Worm (Caenorhabditis elegans) whole organism, L1 larva: ENCODE measurements around the gene ugt-66.
A peak's percentile ranks its signal among the peaks of the same experiment; 100 is the strongest.

Source experiments
- aha-1 ChIP-seq: fragments of 150-350 bp; optimal IDR thresholded peaks from 2 replicates; lab custom pipeline; 2014; ENCODE audit warnings: missing biosample characterization, missing genetic modification characterization
- alr-1 ChIP-seq: fragments of 200-800 bp; sonication (Bioruptor generic); optimal IDR thresholded peaks from 2 replicates; lab custom pipeline; 2018; ENCODE audit warnings: borderline replicate concordance, mild to moderate bottlenecking, missing genetic modification characterization, missing compliant biosample characterization
- aly-2 ChIP-seq: fragments of 150-350 bp; optimal IDR thresholded peaks from 2 replicates; lab custom pipeline; 2014; ENCODE audit warnings: missing biosample characterization, missing genetic modification characterization
- ama-1 ChIP-seq: fragments of 150-350 bp; optimal IDR thresholded peaks from 2 replicates; lab custom pipeline; 2014
- blmp-1 ChIP-seq: fragments of 150-350 bp; optimal IDR thresholded peaks from 2 replicates; lab custom pipeline; 2014; ENCODE audit warnings: missing biosample characterization, missing genetic modification characterization
- ceh-63 ChIP-seq: fragments of 200-800 bp; sonication (Bioruptor generic); optimal IDR thresholded peaks from 2 replicates; lab custom pipeline; 2018; ENCODE audit warnings: mild to moderate bottlenecking, missing genetic modification characterization, missing compliant biosample characterization
- ceh-8 ChIP-seq: fragments of 200-800 bp; sonication (Bioruptor generic); optimal IDR thresholded peaks from 2 replicates; lab custom pipeline; 2018; ENCODE audit warnings: mild to moderate bottlenecking, missing genetic modification characterization, moderate library complexity, missing compliant biosample characterization
- ceh-82 ChIP-seq, 3 experiments: fragments of 150-350 bp in 1 of 3; sonication (generic microtip) in 2 of 3; optimal IDR thresholded peaks; 2 replicates each; lab custom pipeline; 2014 to 2017; ENCODE audit warnings: missing biosample characterization in 3 of 3, missing genetic modification characterization in 3 of 3
- ceh-88 ChIP-seq: fragments of 200-800 bp; sonication (Bioruptor generic); IDR thresholded peaks from 2 replicates; pipeline ENCODE4 v1.3.6; 2022; ENCODE audit warnings: missing genetic modification characterization, missing compliant biosample characterization
- ceh-90 ChIP-seq: sonication (generic microtip); optimal IDR thresholded peaks from 2 replicates; lab custom pipeline; 2016; ENCODE audit warnings: missing genetic modification characterization, missing compliant biosample characterization
- ces-1 ChIP-seq: fragments of 150-350 bp; optimal IDR thresholded peaks from 2 replicates; lab custom pipeline; 2014; ENCODE audit warnings: missing biosample characterization, missing genetic modification reagents, missing genetic modification characterization
- dpl-1 ChIP-seq, 3 experiments: fragments of 150-350 bp in 2 of 3; sonication (generic microtip) in 1 of 3; optimal IDR thresholded peaks; 2 replicates each; lab custom pipeline; 2014 to 2017; ENCODE audit warnings: missing biosample characterization in 3 of 3, missing genetic modification characterization in 3 of 3, missing genetic modification reagents in 3 of 3
- dsc-1 ChIP-seq: sonication (generic microtip); optimal IDR thresholded peaks from 2 replicates; lab custom pipeline; 2016; ENCODE audit warnings: mild to moderate bottlenecking, missing genetic modification characterization, missing compliant biosample characterization
- efl-1 ChIP-seq, 4 experiments: fragments of 150-350 bp; optimal IDR thresholded peaks in 3 of 4; peaks in 1 of 4; 1 replicate in 1 of 4; 2 replicates in 3 of 4; lab custom pipeline; 2014; ENCODE audit warnings: missing biosample characterization in 2 of 4, missing genetic modification characterization in 2 of 4, missing genetic modification reagents in 2 of 4
- egl-13 ChIP-seq: sonication (generic microtip); optimal IDR thresholded peaks from 2 replicates; lab custom pipeline; 2016; ENCODE audit warnings: missing genotype, missing genetic modification reagents, missing genetic modification characterization, missing compliant biosample characterization
- egl-27 ChIP-seq, 2 experiments: fragments of 150-350 bp in 1 of 2; sonication (generic microtip); optimal IDR thresholded peaks; 3 replicates each; lab custom pipeline; 2017 to 2018; ENCODE audit warnings: missing biosample characterization in 2 of 2, missing genetic modification characterization in 2 of 2, missing genetic modification reagents in 2 of 2
- ets-5 ChIP-seq: fragments of 200-800 bp; sonication (Bioruptor generic); IDR thresholded peaks from 2 replicates; pipeline ENCODE4 v1.3.6; 2022; ENCODE audit warnings: missing genetic modification characterization, missing compliant biosample characterization
- fkh-4 ChIP-seq: sonication (generic microtip); optimal IDR thresholded peaks from 2 replicates; lab custom pipeline; 2016; ENCODE audit warnings: missing compliant biosample characterization, missing genetic modification characterization, borderline replicate concordance
- fos-1 ChIP-seq: fragments of 150-350 bp; optimal IDR thresholded peaks from 2 replicates; lab custom pipeline; 2014; ENCODE audit warnings: missing biosample characterization, missing genetic modification characterization
- isw-1 ChIP-seq: fragments of 200-800 bp; sonication (Bioruptor generic); IDR thresholded peaks from 2 replicates; pipeline ENCODE4 v1.3.6; 2022; ENCODE audit warnings: missing genetic modification characterization, missing compliant biosample characterization
- jun-1 ChIP-seq: fragments of 150-350 bp; optimal IDR thresholded peaks from 2 replicates; lab custom pipeline; 2014; ENCODE audit warnings: missing biosample characterization, missing genetic modification reagents, missing genetic modification characterization
- lin-13 ChIP-seq: fragments of 150-350 bp; optimal IDR thresholded peaks from 2 replicates; lab custom pipeline; 2014; ENCODE audit warnings: missing biosample characterization, missing genetic modification reagents, missing genetic modification characterization
- lin-35 ChIP-seq, 2 experiments: fragments of 150-350 bp; optimal IDR thresholded peaks; 2 replicates each; lab custom pipeline; 2014; ENCODE audit warnings: missing biosample characterization in 2 of 2, missing genetic modification characterization in 2 of 2, missing genetic modification reagents in 2 of 2
- lin-39 ChIP-seq: fragments of 150-350 bp; optimal IDR thresholded peaks from 2 replicates; lab custom pipeline; 2014; ENCODE audit warnings: missing biosample characterization, missing genetic modification reagents, missing genetic modification characterization
- lsy-2 ChIP-seq, 2 experiments: fragments of 150-350 bp; optimal IDR thresholded peaks; 2 replicates each; lab custom pipeline; 2014; ENCODE audit warnings: missing biosample characterization in 2 of 2, missing genetic modification characterization in 2 of 2
- mab-9 ChIP-seq: fragments of 200-800 bp; sonication (Bioruptor generic); IDR thresholded peaks from 2 replicates; pipeline ENCODE4 v1.3.6; 2022; ENCODE audit warnings: missing genetic modification reagents, missing genetic modification characterization, missing compliant biosample characterization
- mep-1 ChIP-seq: fragments of 150-350 bp; optimal IDR thresholded peaks from 2 replicates; lab custom pipeline; 2014; ENCODE audit warnings: missing biosample characterization, missing genetic modification characterization
- nhr-11 ChIP-seq: fragments of 150-350 bp; optimal IDR thresholded peaks from 2 replicates; lab custom pipeline; 2014; ENCODE audit warnings: missing biosample characterization, missing genetic modification characterization
- nhr-19 ChIP-seq: fragments of 200-800 bp; sonication (Bioruptor generic); conservative IDR thresholded peaks from 2 replicates; pipeline ENCODE4 v1.3.6; 2022; ENCODE audit warnings: missing genetic modification characterization, missing compliant biosample characterization
- nhr-20 ChIP-seq: sonication (generic microtip); optimal IDR thresholded peaks from 2 replicates; lab custom pipeline; 2016; ENCODE audit warnings: mild to moderate bottlenecking, missing genetic modification characterization, missing compliant biosample characterization
- nhr-237 ChIP-seq: fragments of 150-350 bp; optimal IDR thresholded peaks from 2 replicates; lab custom pipeline; 2014; ENCODE audit warnings: missing biosample characterization, missing genetic modification characterization
- nhr-28 ChIP-seq: fragments of 150-350 bp; optimal IDR thresholded peaks from 2 replicates; lab custom pipeline; 2014; ENCODE audit warnings: missing biosample characterization, missing genetic modification characterization
- nhr-71 ChIP-seq: sonication (generic microtip); optimal IDR thresholded peaks from 2 replicates; lab custom pipeline; 2016; ENCODE audit warnings: mild to moderate bottlenecking, missing genetic modification characterization, moderate library complexity, missing compliant biosample characterization
- nhr-76 ChIP-seq: sonication (generic microtip); optimal IDR thresholded peaks from 2 replicates; lab custom pipeline; 2017; ENCODE audit warnings: missing biosample characterization, missing genetic modification characterization
- nhr-77 ChIP-seq: fragments of 150-350 bp; optimal IDR thresholded peaks from 2 replicates; lab custom pipeline; 2014; ENCODE audit warnings: missing biosample characterization, missing genetic modification characterization
- nhr-85 ChIP-seq: sonication (generic microtip); peaks from one replicate; lab custom pipeline; 2016; ENCODE audit warnings: missing genetic modification characterization, inconsistent platforms, missing compliant biosample characterization
- nhr-90 ChIP-seq: sonication (generic microtip); optimal IDR thresholded peaks from 2 replicates; lab custom pipeline; 2016; ENCODE audit warnings: mild to moderate bottlenecking, missing genetic modification characterization, missing compliant biosample characterization; ENCODE audit not compliant: poor library complexity
- pag-3 ChIP-seq: sonication (generic microtip); optimal IDR thresholded peaks from 2 replicates; lab custom pipeline; 2017; ENCODE audit warnings: missing genetic modification characterization, mild to moderate bottlenecking, missing compliant biosample characterization, antibody characterized with exemption, borderline replicate concordance; ENCODE audit not compliant: insufficient read depth
- pax-3 ChIP-seq: fragments of 200-800 bp; sonication (Bioruptor generic); optimal IDR thresholded peaks from 2 replicates; lab custom pipeline; 2018; ENCODE audit warnings: mild to moderate bottlenecking, missing genetic modification characterization, moderate library complexity, missing compliant biosample characterization
- pqm-1 ChIP-seq: sonication (generic microtip); optimal IDR thresholded peaks from 3 replicates; lab custom pipeline; 2017; ENCODE audit warnings: missing biosample characterization, missing genetic modification characterization
- sup-37 ChIP-seq: fragments of 200-800 bp; sonication (Bioruptor generic); optimal IDR thresholded peaks from 2 replicates; lab custom pipeline; 2018; ENCODE audit warnings: mild to moderate bottlenecking, missing genetic modification characterization, missing compliant biosample characterization
- tlp-1 ChIP-seq: fragments of 150-350 bp; optimal IDR thresholded peaks from 2 replicates; lab custom pipeline; 2014; ENCODE audit warnings: missing biosample characterization, missing genetic modification characterization
- unc-86 ChIP-seq: sonication (generic microtip); optimal IDR thresholded peaks from 2 replicates; lab custom pipeline; 2016; ENCODE audit warnings: missing genetic modification characterization, missing compliant biosample characterization
- unc-98 ChIP-seq: fragments of 200-800 bp; sonication (Bioruptor generic); IDR thresholded peaks from 2 replicates; pipeline ENCODE4 v1.3.6; 2022; ENCODE audit warnings: missing genetic modification characterization, missing compliant biosample characterization
- vab-15 ChIP-seq: sonication (generic microtip); optimal IDR thresholded peaks from 2 replicates; lab custom pipeline; 2017; ENCODE audit warnings: missing genotype, mild to moderate bottlenecking, missing genetic modification characterization, missing compliant biosample characterization
- xbp-1 ChIP-seq: sonication (generic microtip); optimal IDR thresholded peaks from 2 replicates; lab custom pipeline; 2016; ENCODE audit warnings: missing genetic modification characterization, missing compliant biosample characterization
- zip-4 ChIP-seq: fragments of 200-800 bp; sonication (Bioruptor generic); optimal IDR thresholded peaks from 2 replicates; lab custom pipeline; 2018; ENCODE audit warnings: mild to moderate bottlenecking, missing genetic modification characterization, moderate library complexity, missing compliant biosample characterization
- ztf-11 ChIP-seq, 2 experiments: sonication (generic microtip); optimal IDR thresholded peaks; 2 replicates each; lab custom pipeline; 2016 to 2017; ENCODE audit warnings: missing genetic modification characterization in 2 of 2, missing biosample characterization in 1 of 2, missing compliant biosample characterization in 1 of 2
- ztf-4 ChIP-seq: fragments of 150-350 bp; optimal IDR thresholded peaks from 2 replicates; lab custom pipeline; 2014; ENCODE audit warnings: missing biosample characterization, missing genetic modification characterization

Gene ugt-66

DNA sequence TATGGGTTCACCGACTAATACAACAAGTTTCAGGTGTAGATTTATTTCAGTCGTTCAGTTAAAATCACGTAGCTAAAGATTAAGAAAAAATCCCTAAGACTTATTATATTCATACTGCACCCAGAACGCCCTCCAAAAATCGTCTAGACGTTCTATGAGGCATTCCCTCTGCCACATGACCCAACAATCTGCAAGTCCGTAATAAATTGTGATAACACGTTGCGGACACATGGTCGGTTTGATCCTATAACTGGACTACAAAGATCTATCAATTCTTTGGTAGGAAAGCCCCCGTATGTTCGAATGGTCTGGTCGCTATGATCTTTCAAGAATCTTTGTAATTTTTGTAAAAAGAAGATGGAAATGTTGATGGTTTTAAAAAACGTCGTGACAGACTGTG is 21.6 kb upstream of the ugt-66 start (continued):
- no peak for TF ChIP-seq jun-1 (tag; lab: Kevin White, UChicago)
- no peak for TF ChIP-seq ces-1 (GFP tag; lab: Kevin White, UChicago)
- no peak for TF ChIP-seq tlp-1 (tag; lab: Kevin White, UChicago)
- no peak for TF ChIP-seq nhr-28 (tag; lab: Kevin White, UChicago)
- TF ChIP-seq nhr-20 (tag; lab: Kevin White, UChicago) = peak; percentile 12
- peak in 1 of 2 experiments; percentile 34 for TF ChIP-seq lsy-2 (tag; optimal IDR thresholded peaks at IDR 0.05; lab: Kevin White, UChicago)
- no peak for TF ChIP-seq aha-1 (tag; lab: Kevin White, UChicago)
- TF ChIP-seq ets-5 (GFP tag; lab: Robert Waterston, UW) = no peak
- no peak for TF ChIP-seq dsc-1 (tag; lab: Kevin White, UChicago)
- TF ChIP-seq pax-3 = no peak
- TF ChIP-seq mab-9 (GFP tag; lab: Robert Waterston, UW) = no peak
- TF ChIP-seq zip-4 (GFP tag; lab: Kevin White, UChicago) = no peak
- TF ChIP-seq nhr-19 (GFP tag; lab: Robert Waterston, UW) = peak; percentile 67
- no peak for TF ChIP-seq ceh-8 (GFP tag; lab: Kevin White, UChicago)
- TF ChIP-seq unc-98 (GFP tag; lab: Robert Waterston, UW) = no peak
- no peak for TF ChIP-seq vab-15
- TF ChIP-seq aly-2 = no peak
- no peak for TF ChIP-seq ceh-63 (GFP tag; lab: Kevin White, UChicago)
- no peak for TF ChIP-seq ztf-4 (tag; lab: Kevin White, UChicago)
- TF ChIP-seq egl-13 (tag; lab: Kevin White, UChicago) = no peak
- no peak for TF ChIP-seq ama-1
- TF ChIP-seq ceh-82 (tag; optimal IDR thresholded peaks at IDR 0.05; lab: Kevin White, UChicago) = no peak
- TF ChIP-seq xbp-1 (tag; lab: Kevin White, UChicago) = no peak
- TF ChIP-seq nhr-237 (tag; lab: Kevin White, UChicago) = no peak
- peak in 1 of 2 experiments; percentile 47 for TF ChIP-seq lin-35 (GFP tag; optimal IDR thresholded peaks at IDR 0.05; lab: Kevin White, UChicago)
- TF ChIP-seq ceh-90 (tag; lab: Kevin White, UChicago) = no peak
- TF ChIP-seq dpl-1 (GFP tag; optimal IDR thresholded peaks at IDR 0.05; lab: Kevin White, UChicago) = peak in 1 of 3 experiments; percentile 13
- TF ChIP-seq fkh-4 (tag; lab: Kevin White, UChicago) = no peak
- no peak for TF ChIP-seq alr-1
- no peak for TF ChIP-seq efl-1 (optimal IDR thresholded peaks at IDR 0.05; lab: Kevin White, UChicago)
- no peak for TF ChIP-seq efl-1 (GFP tag; optimal IDR thresholded peaks at IDR 0.05 in 1 of 2; lab: Kevin White, UChicago)
- TF ChIP-seq egl-27 (tag; optimal IDR thresholded peaks at IDR 0.05; lab: Kevin White, UChicago) = no peak
- no peak for TF ChIP-seq fos-1 (tag; lab: Kevin White, UChicago)
- no peak for TF ChIP-seq unc-86
- no peak for TF ChIP-seq nhr-71 (tag; lab: Kevin White, UChicago)
- no peak for TF ChIP-seq nhr-90 (tag; lab: Kevin White, UChicago)
- no peak for TF ChIP-seq isw-1 (GFP tag; lab: Robert Waterston, UW)
- no peak for TF ChIP-seq nhr-77 (tag; lab: Kevin White, UChicago)
- TF ChIP-seq blmp-1 (tag; lab: Kevin White, UChicago) = peak; percentile 76
- peak; percentile 47 for TF ChIP-seq nhr-85 (tag; lab: Kevin White, UChicago)
- no peak for TF ChIP-seq mep-1 (tag; lab: Kevin White, UChicago)
- TF ChIP-seq lin-13 (GFP tag; lab: Kevin White, UChicago) = no peak
- TF ChIP-seq pqm-1 (tag; lab: Kevin White, UChicago) = no peak
- TF ChIP-seq pag-3 (tag; lab: Kevin White, UChicago) = no peak
- TF ChIP-seq ztf-11 (tag; optimal IDR thresholded peaks at IDR 0.05; lab: Kevin White, UChicago) = no peak
- TF ChIP-seq ceh-88 (GFP tag; lab: Robert Waterston, UW) = no peak
- TF ChIP-seq lin-39 (tag; lab: Kevin White, UChicago) = no peak
- TF ChIP-seq nhr-11 (tag; lab: Kevin White, UChicago) = no peak
- TF ChIP-seq nhr-76 (tag; lab: Kevin White, UChicago) = no peak
- TF ChIP-seq sup-37 (GFP tag; lab: Kevin White, UChicago) = no peak
